Worm (Caenorhabditis elegans) whole organism, L4 larva: ENCODE measurements around the gene F19H6.6.
A peak's percentile ranks its signal among the peaks of the same experiment; 100 is the strongest.

ENCODE experiments used
- F10B5.3 ChIP-seq: sonication (generic microtip); optimal IDR thresholded peaks from 2 replicates; lab custom pipeline; 2016; ENCODE audit warnings: mild to moderate bottlenecking, missing genetic modification characterization, missing compliant biosample characterization
- F37D6.2 ChIP-seq: sonication (generic microtip); optimal IDR thresholded peaks from 2 replicates; lab custom pipeline; 2016; ENCODE audit warnings: mild to moderate bottlenecking, missing genetic modification characterization, missing compliant biosample characterization
- F44E2.7 ChIP-seq: fragments of 200-800 bp; sonication (Bioruptor generic); IDR thresholded peaks from 2 replicates; pipeline ENCODE4 v2.1.2; 2022; ENCODE audit warnings: missing genetic modification characterization, missing compliant biosample characterization
- F49E8.2 ChIP-seq: sonication (generic microtip); optimal IDR thresholded peaks from 2 replicates; lab custom pipeline; 2016; ENCODE audit warnings: missing compliant biosample characterization, mild to moderate bottlenecking, missing genetic modification characterization, borderline replicate concordance
- T26A8.4 ChIP-seq: fragments of 200-800 bp; sonication (Bioruptor generic); IDR thresholded peaks from 2 replicates; pipeline ENCODE4 v1.3.6; 2022; ENCODE audit warnings: missing genetic modification characterization, missing compliant biosample characterization
- Y5F2A.4 ChIP-seq: fragments of 200-800 bp; sonication (Bioruptor generic); optimal IDR thresholded peaks from 2 replicates; lab custom pipeline; 2018; ENCODE audit warnings: mild to moderate bottlenecking, missing genetic modification characterization, missing compliant biosample characterization
- ZK337.2 ChIP-seq: fragments of 200-800 bp; sonication (Bioruptor generic); IDR thresholded peaks from 2 replicates; pipeline ENCODE4 v1.3.6; 2022; ENCODE audit warnings: missing genetic modification reagents, missing genetic modification characterization, missing compliant biosample characterization
- ZK546.5 ChIP-seq, 2 experiments: sonication (generic microtip); optimal IDR thresholded peaks; 2 replicates each; lab custom pipeline; 2017; ENCODE audit warnings: missing biosample characterization in 2 of 2, missing genetic modification characterization in 2 of 2
- arid-1 ChIP-seq: fragments of 200-800 bp; sonication (Bioruptor generic); conservative IDR thresholded peaks from 2 replicates; pipeline ENCODE4 v1.3.6; 2022; ENCODE audit warnings: missing genetic modification reagents, missing genetic modification characterization, missing compliant biosample characterization
- ceh-20 ChIP-seq: fragments of 200-800 bp; sonication (Bioruptor generic); IDR thresholded peaks from 2 replicates; pipeline ENCODE4 v1.3.6; 2022; ENCODE audit warnings: missing genetic modification reagents, missing genetic modification characterization, missing compliant biosample characterization
- ceh-82 ChIP-seq: sonication (generic microtip); optimal IDR thresholded peaks from 2 replicates; lab custom pipeline; 2017; ENCODE audit warnings: missing biosample characterization, missing genetic modification characterization
- ces-1 ChIP-seq: fragments of 150-350 bp; sonication (generic microtip); optimal IDR thresholded peaks from 4 replicates; lab custom pipeline; 2014; ENCODE audit warnings: missing biosample characterization, missing genetic modification reagents, missing genetic modification characterization
- daf-19 ChIP-seq: fragments of 200-800 bp; sonication (Bioruptor generic); conservative IDR thresholded peaks from 2 replicates; pipeline ENCODE4 v1.3.6; 2022; ENCODE audit warnings: missing genetic modification characterization, missing compliant biosample characterization
- dmd-9 ChIP-seq: fragments of 200-800 bp; sonication (Bioruptor generic); IDR thresholded peaks from 2 replicates; pipeline ENCODE4 v1.3.6; 2022; ENCODE audit warnings: missing genetic modification reagents, missing genetic modification characterization, missing compliant biosample characterization
- dpl-1 ChIP-seq: fragments of 150-350 bp; optimal IDR thresholded peaks from 2 replicates; lab custom pipeline; 2014; ENCODE audit warnings: missing biosample characterization, missing genetic modification reagents, missing genetic modification characterization
- duxl-1 ChIP-seq: sonication (generic microtip); optimal IDR thresholded peaks from 2 replicates; lab custom pipeline; 2016; ENCODE audit warnings: mild to moderate bottlenecking, missing genetic modification characterization, moderate library complexity, missing compliant biosample characterization; ENCODE audit not compliant: poor library complexity
- dve-1 ChIP-seq: sonication (generic microtip); optimal IDR thresholded peaks from 2 replicates; lab custom pipeline; 2017; ENCODE audit warnings: antibody characterized with exemption, mild to moderate bottlenecking, missing genetic modification characterization, missing compliant biosample characterization; ENCODE audit not compliant: insufficient read depth
- egl-27 ChIP-seq: sonication (generic microtip); optimal IDR thresholded peaks from 3 replicates; lab custom pipeline; 2017; ENCODE audit warnings: missing biosample characterization, missing genetic modification reagents, missing genetic modification characterization
- egl-43 ChIP-seq: fragments of 200-800 bp; sonication (Bioruptor generic); IDR thresholded peaks from 2 replicates; pipeline ENCODE4 v1.3.6; 2022; ENCODE audit warnings: missing genetic modification reagents, missing genetic modification characterization, missing compliant biosample characterization
- fos-1 ChIP-seq: fragments of 150-350 bp; optimal IDR thresholded peaks from 2 replicates; lab custom pipeline; 2014; ENCODE audit warnings: missing biosample characterization, missing genetic modification characterization
- hif-1 ChIP-seq, 2 experiments: sonication (generic microtip); optimal IDR thresholded peaks; 2 replicates each; lab custom pipeline; 2016 to 2017; ENCODE audit warnings: missing compliant biosample characterization in 2 of 2, missing genetic modification characterization in 2 of 2, missing genetic modification reagents in 2 of 2, missing genotype in 2 of 2, mild to moderate bottlenecking in 1 of 2
- hlh-11 ChIP-seq: fragments of 200-800 bp; sonication (Bioruptor generic); optimal IDR thresholded peaks from 2 replicates; lab custom pipeline; 2018; ENCODE audit warnings: mild to moderate bottlenecking, missing genetic modification characterization, missing compliant biosample characterization
- hmg-1.1 ChIP-seq: fragments of 200-800 bp; sonication (Bioruptor generic); IDR thresholded peaks from 2 replicates; pipeline ENCODE4 v1.3.6; 2022; ENCODE audit warnings: missing genetic modification reagents, missing genetic modification characterization, missing compliant biosample characterization
- lin-1 ChIP-seq: fragments of 200-800 bp; sonication (Bioruptor generic); IDR thresholded peaks from 2 replicates; pipeline ENCODE4 v1.3.6; 2022; ENCODE audit warnings: missing genetic modification reagents, missing genetic modification characterization, missing compliant biosample characterization
- lin-13 ChIP-seq: fragments of 150-350 bp; optimal IDR thresholded peaks from 2 replicates; lab custom pipeline; 2014; ENCODE audit warnings: missing biosample characterization, missing genetic modification reagents, missing genetic modification characterization
- lin-15B ChIP-seq: fragments of 150-350 bp; sonication (generic microtip); optimal IDR thresholded peaks from 3 replicates; lab custom pipeline; 2014; ENCODE audit warnings: missing biosample characterization, missing genetic modification characterization
- lin-39 ChIP-seq: fragments of 150-350 bp; optimal IDR thresholded peaks from 2 replicates; lab custom pipeline; 2014; ENCODE audit warnings: missing biosample characterization, missing genetic modification reagents, missing genetic modification characterization
- lsy-2 ChIP-seq, 2 experiments: fragments of 150-350 bp in 1 of 2; sonication (generic microtip) in 1 of 2; optimal IDR thresholded peaks; 2 replicates each; lab custom pipeline; 2014 to 2017; ENCODE audit warnings: missing biosample characterization in 2 of 2, missing genetic modification characterization in 2 of 2
- madf-9 ChIP-seq: fragments of 200-800 bp; sonication (Bioruptor generic); conservative IDR thresholded peaks from 2 replicates; pipeline ENCODE4 v1.3.6; 2022; ENCODE audit warnings: missing genetic modification reagents, missing genetic modification characterization, missing compliant biosample characterization
- mdt-29 ChIP-seq: fragments of 200-800 bp; sonication (Bioruptor generic); IDR thresholded peaks from 2 replicates; pipeline ENCODE4 v1.3.6; 2022; ENCODE audit warnings: missing genetic modification reagents, missing genetic modification characterization, missing compliant biosample characterization
- mep-1 ChIP-seq: fragments of 150-350 bp; sonication (generic microtip); optimal IDR thresholded peaks from 3 replicates; lab custom pipeline; 2014; ENCODE audit warnings: missing biosample characterization, missing genetic modification characterization
- mxl-3 ChIP-seq: fragments of 200-800 bp; sonication (Bioruptor generic); optimal IDR thresholded peaks from 2 replicates; lab custom pipeline; 2018; ENCODE audit warnings: mild to moderate bottlenecking, missing genetic modification characterization, missing compliant biosample characterization
- nhr-102 ChIP-seq: sonication (generic microtip); optimal IDR thresholded peaks from 2 replicates; lab custom pipeline; 2016; ENCODE audit warnings: mild to moderate bottlenecking, missing genetic modification characterization, moderate library complexity, missing compliant biosample characterization
- nhr-111 ChIP-seq: fragments of 200-800 bp; sonication (Bioruptor generic); optimal IDR thresholded peaks from 2 replicates; lab custom pipeline; 2018; ENCODE audit warnings: mild to moderate bottlenecking, missing genetic modification characterization, missing compliant biosample characterization
- nhr-237 ChIP-seq: sonication (generic microtip); optimal IDR thresholded peaks from 2 replicates; lab custom pipeline; 2017; ENCODE audit warnings: missing biosample characterization, missing genetic modification characterization
- nhr-41 ChIP-seq: fragments of 200-800 bp; sonication (Bioruptor generic); IDR thresholded peaks from 2 replicates; pipeline ENCODE4 v1.3.6; 2022; ENCODE audit warnings: missing genetic modification reagents, missing genetic modification characterization, missing compliant biosample characterization
- nhr-42 ChIP-seq: fragments of 200-800 bp; sonication (Bioruptor generic); IDR thresholded peaks from 2 replicates; pipeline ENCODE4 v1.3.6; 2022; ENCODE audit warnings: missing genetic modification characterization, missing compliant biosample characterization
- nhr-77 ChIP-seq: fragments of 150-350 bp; optimal IDR thresholded peaks from 2 replicates; lab custom pipeline; 2014; ENCODE audit warnings: missing biosample characterization, missing genetic modification characterization
- php-3 ChIP-seq: fragments of 200-800 bp; sonication (Bioruptor generic); IDR thresholded peaks from 2 replicates; pipeline ENCODE4 v1.3.6; 2022; ENCODE audit warnings: missing genetic modification reagents, missing genetic modification characterization, missing compliant biosample characterization
- rbr-2 ChIP-seq: sonication (generic microtip); optimal IDR thresholded peaks from 2 replicates; lab custom pipeline; 2016; ENCODE audit warnings: missing genotype, missing genetic modification characterization, missing compliant biosample characterization
- spr-1 ChIP-seq: sonication (generic microtip); optimal IDR thresholded peaks from 2 replicates; lab custom pipeline; 2016; ENCODE audit warnings: mild to moderate bottlenecking, missing genetic modification characterization, missing compliant biosample characterization
- unc-39 ChIP-seq: sonication (generic microtip); optimal IDR thresholded peaks from 2 replicates; lab custom pipeline; 2017; ENCODE audit warnings: missing biosample characterization, missing genetic modification characterization
- unc-62 ChIP-seq, 3 experiments: fragments of 150-350 bp in 1 of 3; sonication (generic microtip); optimal IDR thresholded peaks in 2 of 3; peaks in 1 of 3; 1 replicate in 1 of 3; 2 replicates in 2 of 3; lab custom pipeline; 2014 to 2017; ENCODE audit warnings: missing biosample characterization in 3 of 3, missing genetic modification characterization in 3 of 3, missing genetic modification reagents in 3 of 3, missing genotype in 1 of 3
- zfp-3 ChIP-seq: fragments of 200-800 bp; sonication (Bioruptor generic); conservative IDR thresholded peaks from 2 replicates; pipeline ENCODE4 v1.3.6; 2022; ENCODE audit warnings: missing genetic modification reagents, missing genetic modification characterization, missing compliant biosample characterization
- ztf-11 ChIP-seq: fragments of 150-350 bp; optimal IDR thresholded peaks from 2 replicates; lab custom pipeline; 2014; ENCODE audit warnings: missing biosample characterization, missing genetic modification characterization
- ztf-7 ChIP-seq: fragments of 150-350 bp; optimal IDR thresholded peaks from 2 replicates; lab custom pipeline; 2014; ENCODE audit warnings: missing biosample characterization, missing genetic modification characterization

F19H6.6 gene

ce11 chrX:12364804-12365203 is 4.2 kb downstream of the F19H6.6 start, which contains the start of gene F19H6.5 (continued):
- TF ChIP-seq nhr-42 (GFP tag; lab: Robert Waterston, UW): no peak
- TF ChIP-seq, all 104 proteins: peak for 0

- TF ChIP-seq nhr-237 (tag; lab: Kevin White, UChicago): no peak
- TF ChIP-seq unc-39 (tag; lab: Kevin White, UChicago): no peak
- no peak for TF ChIP-seq ces-1 (GFP tag; lab: Kevin White, UChicago)
- no peak for TF ChIP-seq ceh-20 (GFP tag; lab: Robert Waterston, UW)
- no peak for TF ChIP-seq dpl-1
- TF ChIP-seq lin-39: no peak
- TF ChIP-seq duxl-1 (tag; lab: Kevin White, UChicago): no peak
- TF ChIP-seq fos-1 (tag; lab: Kevin White, UChicago): no peak
- no peak for TF ChIP-seq nhr-111 (GFP tag; lab: Kevin White, UChicago)
These were observed 4.8 kb downstream of the F19H6.6 start, which contains the start of gene F19H6.4 for ce11 chrX:12365388-12365787. Gene F19H6.4 (plus strand): TSS chrX:12365688.

- peak; percentile 13 for TF ChIP-seq lin-13
- TF ChIP-seq ZK337.2 (GFP tag; lab: Robert Waterston, UW): no peak
- TF ChIP-seq ztf-11 (tag; lab: Kevin White, UChicago): no peak
- TF ChIP-seq lsy-2 (tag; optimal IDR thresholded peaks at IDR 0.05; lab: Kevin White, UChicago): no peak
- TF ChIP-seq dmd-9: peak; percentile 60; the same call in 1 of the 2 replicates
- TF ChIP-seq nhr-111 (GFP tag; lab: Kevin White, UChicago): no peak
- peak; percentile 90 for TF ChIP-seq hmg-1.1
- no peak for TF ChIP-seq lin-15B (tag; lab: Kevin White, UChicago)
- no peak for TF ChIP-seq F37D6.2
- no peak for TF ChIP-seq dpl-1
- peak; percentile 82; the same call in 1 of the 2 replicates for TF ChIP-seq nhr-41 (GFP tag; lab: Robert Waterston, UW)
- no peak for TF ChIP-seq F10B5.3 (tag; lab: Kevin White, UChicago)
- peak; percentile 39 for TF ChIP-seq mxl-3
- peak; percentile 73 for TF ChIP-seq arid-1 (GFP tag; lab: Robert Waterston, UW)
- peak; percentile 14 for TF ChIP-seq spr-1
- no peak for TF ChIP-seq unc-62 (GFP tag; optimal IDR thresholded peaks at IDR 0.05 in 1 of 2; lab: Kevin White, UChicago)
- TF ChIP-seq unc-62 (tag; optimal IDR thresholded peaks at IDR 0.05; lab: Kevin White, UChicago): no peak
- TF ChIP-seq dve-1 (tag; lab: Kevin White, UChicago): no peak
- no peak for TF ChIP-seq lin-39
- TF ChIP-seq php-3 (GFP tag; lab: Robert Waterston, UW): peak; percentile 65; the same call in 1 of the 2 replicates
- TF ChIP-seq ZK546.5 (tag; optimal IDR thresholded peaks at IDR 0.05; lab: Kevin White, UChicago): no peak
- TF ChIP-seq ces-1 (GFP tag; lab: Kevin White, UChicago): no peak
- TF ChIP-seq hlh-11 (tag; lab: Kevin White, UChicago): peak; percentile 53
- TF ChIP-seq T26A8.4: no peak; the same call in 1 of the 2 replicates
- TF ChIP-seq daf-19 (GFP tag; lab: Robert Waterston, UW): no peak
- no peak for TF ChIP-seq zfp-3 (GFP tag; lab: Robert Waterston, UW)
- TF ChIP-seq lin-1 (GFP tag; lab: Robert Waterston, UW): peak; percentile 53; the same call in 1 of the 2 replicates
- peak; percentile 64 for TF ChIP-seq nhr-77 (tag; lab: Kevin White, UChicago)
- TF ChIP-seq hif-1 (tag; optimal IDR thresholded peaks at IDR 0.05; lab: Kevin White, UChicago): peak in 1 of 2 experiments; percentile 27
- no peak for TF ChIP-seq egl-27
- no peak for TF ChIP-seq Y5F2A.4 (GFP tag; lab: Kevin White, UChicago)
- TF ChIP-seq mdt-29 (GFP tag; lab: Robert Waterston, UW): no peak
- peak; percentile 30 for TF ChIP-seq rbr-2
- TF ChIP-seq ztf-7 (tag; lab: Kevin White, UChicago): peak; percentile 59
- no peak for TF ChIP-seq ceh-82 (tag; lab: Kevin White, UChicago)
- TF ChIP-seq mep-1 (tag; lab: Kevin White, UChicago): peak; percentile 65
- 0 out of 2 replicates have a peak, but pooled peaks have one; percentile 41 for TF ChIP-seq nhr-42 (GFP tag; lab: Robert Waterston, UW)
- no peak for TF ChIP-seq nhr-102
- no peak for TF ChIP-seq F44E2.7 (GFP tag; lab: Robert Waterston, UW)
- TF ChIP-seq F49E8.2 (tag; lab: Kevin White, UChicago): no peak
- TF ChIP-seq egl-43 (GFP tag; lab: Robert Waterston, UW): peak; percentile 82
- TF ChIP-seq madf-9 (GFP tag; lab: Robert Waterston, UW): peak; percentile 55; the same call in 1 of the 2 replicates
These were observed 6.9 kb downstream of the F19H6.6 start for ce11 chrX:12367498-12367897.
